Worm (Caenorhabditis elegans): Measurements from ENCODE around the gene col-138.

Gene col-138

DNA sequence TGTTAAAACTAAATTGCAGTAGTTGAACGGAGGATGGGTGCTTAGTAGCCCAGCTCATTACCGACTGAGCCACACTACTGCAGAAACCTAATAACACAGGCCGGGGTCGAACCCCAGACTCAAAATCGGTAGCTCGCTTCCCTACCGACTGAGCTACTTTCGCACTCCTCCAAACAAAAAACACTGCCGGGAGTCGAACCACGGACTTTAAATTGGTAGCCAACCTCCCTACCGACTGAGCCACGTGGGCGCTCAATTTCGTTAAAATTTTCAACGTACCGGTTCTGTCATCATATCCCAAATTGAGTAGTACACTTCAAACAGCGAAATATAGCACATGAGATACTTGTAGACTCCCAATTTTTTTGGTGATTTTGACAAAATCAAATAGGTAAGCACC lies 33.1 kb downstream of the col-138 start:
- TF ChIP-seq nhr-12 (tag; optimal IDR thresholded peaks at IDR 0.05), result no peak
- TF ChIP-seq sma-3 (GFP tag; optimal IDR thresholded peaks at IDR 0.05), result no peak
- TF ChIP-seq ceh-16 (tag; optimal IDR thresholded peaks at IDR 0.05), result no peak
- TF ChIP-seq lin-11 (tag; optimal IDR thresholded peaks at IDR 0.05), result no peak
- TF ChIP-seq mab-5 (tag; optimal IDR thresholded peaks at IDR 0.05), result no peak
- no peak for TF ChIP-seq lin-39 (tag; optimal IDR thresholded peaks at IDR 0.05)
- TF ChIP-seq nhr-21 (tag; optimal IDR thresholded peaks at IDR 0.05), result no peak
- TF ChIP-seq nhr-77 (tag; optimal IDR thresholded peaks at IDR 0.05), result no peak
- TF ChIP-seq ama-1 (optimal IDR thresholded peaks at IDR 0.05), result no peak
- no peak for TF ChIP-seq F13H6.1 (tag; optimal IDR thresholded peaks at IDR 0.05)
- TF ChIP-seq ztf-11 (tag; optimal IDR thresholded peaks at IDR 0.05), result no peak
- TF ChIP-seq zag-1 (tag; optimal IDR thresholded peaks at IDR 0.05), result no peak
- no peak for TF ChIP-seq dmd-4 (tag; optimal IDR thresholded peaks at IDR 0.05)
- no peak for TF ChIP-seq nhr-23 (tag; optimal IDR thresholded peaks at IDR 0.05)

Data from whole organism, L2 larva.